Worm (Caenorhabditis elegans): Measurements from ENCODE around the gene mlc-7.

Gene mlc-7

ce11 chrIII:13713807-13714206 lies 37.4 kb upstream of the mlc-7 start:
- TF ChIP-seq M03D4.4 (tag; optimal IDR thresholded peaks at IDR 0.05), result peak; percentile 21
- peak; percentile 5 for TF ChIP-seq ham-2 (GFP tag; optimal IDR thresholded peaks at IDR 0.05)
- peak; percentile 33 for TF ChIP-seq sptf-1 (tag; optimal IDR thresholded peaks at IDR 0.05)
- TF ChIP-seq cnd-1 (tag; optimal IDR thresholded peaks at IDR 0.05), result peak; percentile 5
- no peak for TF ChIP-seq nhr-12 (tag; optimal IDR thresholded peaks at IDR 0.05)
- no peak for TF ChIP-seq nhr-76 (tag; optimal IDR thresholded peaks at IDR 0.05)
- peak; percentile 1 for TF ChIP-seq sem-2 (GFP tag; optimal IDR thresholded peaks at IDR 0.05)
- no peak for TF ChIP-seq unc-62 (GFP tag; optimal IDR thresholded peaks at IDR 0.05)

ce11 chrIII:13714950-13715349 lies 36.3 kb upstream of the mlc-7 start:
- TF ChIP-seq sem-2 (GFP tag; optimal IDR thresholded peaks at IDR 0.05) (no peak), nhr-28 (tag; optimal IDR thresholded peaks at IDR 0.05) (no peak), drap-1 (GFP tag; optimal IDR thresholded peaks at IDR 0.05) (no peak), unc-62 (GFP tag; optimal IDR thresholded peaks at IDR 0.05) (no peak), pha-4 (tag; optimal IDR thresholded peaks at IDR 0.05) (no peak), M03D4.4 (tag; optimal IDR thresholded peaks at IDR 0.05) (no peak), cnd-1 (tag; optimal IDR thresholded peaks at IDR 0.05) (no peak), mab-5 (tag; optimal IDR thresholded peaks at IDR 0.05) (no peak), ztf-11 (tag; optimal IDR thresholded peaks at IDR 0.05) (no peak), lsy-2 (tag; optimal IDR thresholded peaks at IDR 0.05) (no peak), nhr-237 (tag; optimal IDR thresholded peaks at IDR 0.05) (no peak), elt-1 (tag; optimal IDR thresholded peaks at IDR 0.05; ENCODE audit: borderline replicate concordance, insufficient read depth) (no peak), zip-8 (tag; optimal IDR thresholded peaks at IDR 0.05) (no peak), mep-1 (tag; optimal IDR thresholded peaks at IDR 0.05) (no peak), ceh-43 (GFP tag; optimal IDR thresholded peaks at IDR 0.05) (no peak), sptf-1 (tag; optimal IDR thresholded peaks at IDR 0.05) (no peak)

- TF ChIP-seq nhr-12 (tag; optimal IDR thresholded peaks at IDR 0.05) (no peak), nhr-237 (tag; optimal IDR thresholded peaks at IDR 0.05) (no peak), M03D4.4 (tag; optimal IDR thresholded peaks at IDR 0.05) (no peak), tbx-8 (GFP tag; optimal IDR thresholded peaks at IDR 0.05) (no peak), pha-4 (tag; optimal IDR thresholded peaks at IDR 0.05) (no peak), lin-32 (GFP tag; optimal IDR thresholded peaks at IDR 0.05) (no peak), snpc-4 (tag; optimal IDR thresholded peaks at IDR 0.05) (no peak), mep-1 (tag; optimal IDR thresholded peaks at IDR 0.05) (no peak), nhr-2 (tag; optimal IDR thresholded peaks at IDR 0.05) (no peak), ceh-83 (GFP tag; optimal IDR thresholded peaks at IDR 0.05) (no peak), ham-2 (GFP tag; optimal IDR thresholded peaks at IDR 0.05) (no peak), flh-1 (GFP tag; optimal IDR thresholded peaks at IDR 0.05) (no peak), drap-1 (GFP tag; optimal IDR thresholded peaks at IDR 0.05) (no peak), ztf-11 (tag; optimal IDR thresholded peaks at IDR 0.05) (no peak), nhr-76 (tag; optimal IDR thresholded peaks at IDR 0.05) (no peak), elt-1 (tag; optimal IDR thresholded peaks at IDR 0.05; ENCODE audit: borderline replicate concordance, insufficient read depth) (no peak), elt-3 (tag; optimal IDR thresholded peaks at IDR 0.05) (no peak), cnd-1 (tag; optimal IDR thresholded peaks at IDR 0.05) (no peak), bed-3 (GFP tag; optimal IDR thresholded peaks at IDR 0.05) (no peak)
Observed at ce11 chrIII:13716266-13716665, 35.0 kb upstream of the mlc-7 start.

- no peak for TF ChIP-seq blmp-1 (tag; optimal IDR thresholded peaks at IDR 0.05)
- no peak for TF ChIP-seq pha-4 (tag; optimal IDR thresholded peaks at IDR 0.05)
- TF ChIP-seq nhr-237 (tag; optimal IDR thresholded peaks at IDR 0.05), result no peak
- TF ChIP-seq ztf-11 (tag; optimal IDR thresholded peaks at IDR 0.05), result no peak
Observed at ce11 chrIII:13716831-13717230, 34.4 kb upstream of the mlc-7 start.

- TF ChIP-seq nhr-237 (tag; optimal IDR thresholded peaks at IDR 0.05) (no peak), mls-2 (tag; optimal IDR thresholded peaks at IDR 0.05) (peak; percentile 73), sptf-1 (tag; optimal IDR thresholded peaks at IDR 0.05) (peak; percentile 17), M03D4.4 (tag; optimal IDR thresholded peaks at IDR 0.05) (peak; percentile 53), bed-3 (GFP tag; optimal IDR thresholded peaks at IDR 0.05) (no peak), nhr-28 (tag; optimal IDR thresholded peaks at IDR 0.05) (no peak), hlh-1 (tag; optimal IDR thresholded peaks at IDR 0.05) (peak; percentile 32), drap-1 (GFP tag; optimal IDR thresholded peaks at IDR 0.05) (peak; percentile 69), lin-13 (tag; optimal IDR thresholded peaks at IDR 0.05) (peak; percentile 56), nhr-12 (tag; optimal IDR thresholded peaks at IDR 0.05) (no peak), mep-1 (tag; optimal IDR thresholded peaks at IDR 0.05) (peak; percentile 8), unc-120 (tag; optimal IDR thresholded peaks at IDR 0.05; ENCODE audit: poor library complexity, severe bottlenecking) (peak; percentile 99), tbx-8 (GFP tag; optimal IDR thresholded peaks at IDR 0.05) (no peak), lin-32 (GFP tag; optimal IDR thresholded peaks at IDR 0.05) (peak; percentile 10), ceh-83 (GFP tag; optimal IDR thresholded peaks at IDR 0.05) (no peak), unc-39 (tag; optimal IDR thresholded peaks at IDR 0.05) (no peak), cnd-1 (tag; optimal IDR thresholded peaks at IDR 0.05) (peak; percentile 53), elt-1 (tag; optimal IDR thresholded peaks at IDR 0.05; ENCODE audit: borderline replicate concordance, insufficient read depth) (no peak), snpc-4 (tag; optimal IDR thresholded peaks at IDR 0.05) (no peak), flh-1 (GFP tag; optimal IDR thresholded peaks at IDR 0.05) (peak; percentile 24), ham-2 (GFP tag; optimal IDR thresholded peaks at IDR 0.05) (peak; percentile 84), sem-2 (GFP tag; optimal IDR thresholded peaks at IDR 0.05) (no peak), unc-62 (GFP tag; optimal IDR thresholded peaks at IDR 0.05) (peak; percentile 30), ceh-43 (GFP tag; optimal IDR thresholded peaks at IDR 0.05) (no peak), ceh-39 (tag; optimal IDR thresholded peaks at IDR 0.05) (no peak), mab-5 (tag; optimal IDR thresholded peaks at IDR 0.05) (no peak), ces-1 (GFP tag; optimal IDR thresholded peaks at IDR 0.05) (peak; percentile 55), elt-3 (tag; optimal IDR thresholded peaks at IDR 0.05) (no peak), blmp-1 (tag; optimal IDR thresholded peaks at IDR 0.05) (no peak), nhr-76 (tag; optimal IDR thresholded peaks at IDR 0.05) (no peak), ztf-11 (tag; optimal IDR thresholded peaks at IDR 0.05) (peak; percentile 5), nhr-2 (tag; optimal IDR thresholded peaks at IDR 0.05) (peak; percentile 74), zip-8 (tag; optimal IDR thresholded peaks at IDR 0.05) (no peak), pha-4 (tag; optimal IDR thresholded peaks at IDR 0.05) (peak; percentile 55), lsy-2 (tag; optimal IDR thresholded peaks at IDR 0.05) (peak; percentile 34)
Observed at ce11 chrIII:13717505-13717904, 33.7 kb upstream of the mlc-7 start.

All from whole organism, mixed stage, embryonic.